Fruit fly (Drosophila melanogaster): ENCODE data around the gene fws.
A peak's percentile ranks its signal among the peaks of the same experiment; 100 is the strongest.

The fws gene

DNA sequence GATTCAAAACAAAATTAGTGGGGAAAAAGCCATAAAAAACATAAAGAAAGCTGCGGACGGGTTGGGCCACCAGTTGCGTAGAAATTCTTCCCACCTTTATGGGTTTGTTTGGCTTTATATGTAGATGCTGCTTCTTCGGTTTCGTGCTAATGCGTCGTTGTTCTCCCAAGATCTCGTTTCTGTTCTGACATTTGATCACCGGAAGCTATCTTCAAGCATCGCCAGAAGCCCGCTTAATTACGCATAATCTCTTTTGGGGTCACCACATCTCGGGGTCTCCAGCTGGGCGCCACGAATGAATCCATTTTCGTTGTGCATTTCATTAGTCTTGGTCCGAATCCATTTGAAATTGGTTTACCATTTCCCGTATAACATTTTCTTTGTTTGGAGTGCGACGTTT is 14.9 kb upstream of the fws start (continued):
- TF ChIP-seq dati (GFP tag; IDR thresholded peaks at IDR 0.05) (no peak), wdn (GFP tag; IDR thresholded peaks at IDR 0.05) (no peak), dpn (GFP tag; optimal IDR thresholded peaks at IDR 0.05) (no peak), gsb-n (tag; optimal IDR thresholded peaks at IDR 0.05) (peak; percentile 48), HLH4C (GFP tag; IDR thresholded peaks at IDR 0.05; ENCODE audit: partially characterized antibody) (no peak), Awh (GFP tag; IDR thresholded peaks at IDR 0.05) (peak; percentile 44; the same call in 1 of the 2 replicates), CG10462 (GFP tag; optimal IDR thresholded peaks at IDR 0.05) (no peak)

DNA sequence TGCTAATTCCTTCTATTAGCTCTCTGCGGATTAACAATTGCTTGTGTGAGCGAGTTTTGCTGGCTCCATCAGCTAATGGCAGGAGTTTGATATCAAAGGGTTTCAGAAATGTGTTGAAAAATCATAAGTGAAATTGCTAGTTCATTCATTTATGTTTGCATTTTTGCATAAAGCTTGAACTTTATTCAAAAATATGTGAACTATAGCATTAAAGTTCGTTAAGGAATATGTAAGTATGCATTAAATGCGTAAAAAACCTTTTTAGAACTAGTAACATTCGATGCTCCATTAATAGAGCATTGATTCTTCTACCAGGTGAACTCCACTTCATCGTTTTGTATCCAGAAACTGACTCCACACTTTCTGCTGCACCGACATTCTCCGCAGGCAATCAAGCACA is 11.9 kb upstream of the fws start:
- TF ChIP-seq dati (GFP tag; IDR thresholded peaks at IDR 0.05) (no peak), CG6175 (GFP tag; IDR thresholded peaks at IDR 0.05) (no peak), GATAe (GFP tag; conservative IDR thresholded peaks at IDR 0.05) (no peak)

DNA sequence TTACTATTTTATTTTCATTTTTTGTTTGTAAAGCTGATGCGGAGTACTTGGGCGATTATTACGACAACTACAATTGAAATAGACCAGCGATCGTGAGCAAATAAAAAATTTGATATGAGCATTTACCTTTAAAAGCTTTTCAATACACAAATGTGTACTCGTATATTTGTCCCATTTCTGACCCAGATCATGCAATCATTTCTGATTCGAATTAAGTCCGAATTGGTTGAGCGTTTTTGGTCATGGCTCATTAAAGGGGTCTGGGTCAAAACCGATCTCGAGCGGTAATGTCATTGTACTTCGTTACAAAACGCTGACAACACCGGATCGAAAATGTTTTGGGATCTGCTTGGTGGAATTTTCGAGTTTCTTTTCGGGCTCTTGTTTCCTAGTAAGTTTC is 5.4 kb upstream of the fws start, which contains the start of gene CG43220:
Gene CG43220 (plus strand): TSS at position 301 of the 400 bp plus-strand sequence.
- no peak for TF ChIP-seq Sox102F (GFP tag; optimal IDR thresholded peaks at IDR 0.05)
- no peak for TF ChIP-seq hth (optimal IDR thresholded peaks at IDR 0.05)
- TF ChIP-seq Optix (GFP tag; IDR thresholded peaks at IDR 0.05): no peak
- TF ChIP-seq schlank (tag; optimal IDR thresholded peaks at IDR 0.05): no peak
- TF ChIP-seq Scr (GFP tag; IDR thresholded peaks at IDR 0.05; ENCODE audit: partially characterized antibody): no peak
- TF ChIP-seq so (GFP tag; IDR thresholded peaks at IDR 0.05): no peak
- TF ChIP-seq otp (GFP tag; IDR thresholded peaks at IDR 0.05): no peak
- TF ChIP-seq CG12942 (GFP tag; optimal IDR thresholded peaks at IDR 0.05): no peak
- TF ChIP-seq fd102C (GFP tag; optimal IDR thresholded peaks at IDR 0.05): no peak
- TF ChIP-seq B-H2 (GFP tag; optimal IDR thresholded peaks at IDR 0.05): no peak
- no peak for TF ChIP-seq bab2 (GFP tag; optimal IDR thresholded peaks at IDR 0.05)
- TF ChIP-seq Ada2b (GFP tag; IDR thresholded peaks at IDR 0.05): no peak
- TF ChIP-seq Eip74EF (GFP tag; optimal IDR thresholded peaks at IDR 0.05): no peak
- TF ChIP-seq bbx (GFP tag; IDR thresholded peaks at IDR 0.05; ENCODE audit: partially characterized antibody): no peak
- no peak for TF ChIP-seq Aef1 (GFP tag; IDR thresholded peaks at IDR 0.05)
- TF ChIP-seq trem (tag; optimal IDR thresholded peaks at IDR 0.05): no peak
- TF ChIP-seq PHDP (tag; optimal IDR thresholded peaks at IDR 0.05): no peak
- TF ChIP-seq Hsf (GFP tag; optimal IDR thresholded peaks at IDR 0.05): no peak
- TF ChIP-seq en (GFP tag; optimal IDR thresholded peaks at IDR 0.05): no peak
- TF ChIP-seq CkIIα-i1 (GFP tag; IDR thresholded peaks at IDR 0.05): no peak

DNA sequence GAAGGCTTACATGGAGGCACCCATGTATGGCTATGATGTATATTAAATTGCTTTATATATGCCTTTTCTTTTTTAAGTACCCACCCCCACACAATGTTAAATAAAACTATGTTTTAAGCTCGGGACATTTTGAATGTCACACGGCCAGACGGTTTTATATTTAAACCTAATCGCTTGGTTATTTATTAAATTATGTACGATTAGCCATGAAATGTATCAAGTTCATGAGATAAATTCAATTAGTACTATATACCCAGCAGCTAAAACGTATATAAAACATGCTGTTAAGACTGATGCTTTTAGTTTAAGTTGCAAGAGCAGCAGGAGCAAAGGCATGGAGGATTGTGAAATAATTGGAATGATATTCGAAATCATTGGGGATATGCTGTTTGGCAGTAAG is 4.6 kb upstream of the fws start, which contains the start of the genes CG43221 and CG43645:
Gene CG43221 (plus strand): TSS at position 301 of the 400 bp plus-strand sequence.
Gene CG43645 (plus strand): TSS at position 301 of the 400 bp plus-strand sequence.
- TF ChIP-seq sens (GFP tag) (peak; percentile 4), CG18619 (GFP tag; optimal IDR thresholded peaks at IDR 0.05) (no peak), pum (GFP tag; optimal IDR thresholded peaks at IDR 0.05) (no peak)

DNA sequence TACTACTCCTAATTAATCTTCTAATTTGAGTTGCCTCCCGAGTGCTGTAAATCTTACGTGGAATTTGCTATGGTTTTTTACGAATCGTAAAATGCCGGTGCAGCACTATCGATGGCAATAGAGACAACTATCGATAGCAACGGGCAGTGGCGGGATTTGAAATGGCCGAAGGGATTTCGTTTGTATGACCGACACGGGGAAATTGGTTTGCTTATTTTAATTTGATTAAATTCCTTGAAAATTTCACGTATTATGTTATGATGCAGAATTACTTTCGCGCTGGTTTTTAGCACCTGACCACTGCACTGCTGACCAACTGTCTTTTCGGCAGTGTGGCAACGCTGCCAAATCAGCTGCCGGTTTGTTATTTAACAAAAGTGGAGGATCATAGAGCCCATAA is 3.3 kb upstream of the fws start, which contains the start of the genes GCS2beta and CG5131:
Gene GCS2beta (minus strand): TSS at position 134 of the 400 bp plus-strand sequence.
Gene CG5131 (plus strand): TSS at position 328 of the 400 bp plus-strand sequence.
- TF ChIP-seq fd96Cb (tag; optimal IDR thresholded peaks at IDR 0.05): peak; percentile 86
- TF ChIP-seq CG2116 (GFP tag; optimal IDR thresholded peaks at IDR 0.05): peak; percentile 90
- peak; percentile 95 for TF ChIP-seq lab (GFP tag; optimal IDR thresholded peaks at IDR 0.05)
- peak; percentile 91 for TF ChIP-seq seq (GFP tag; IDR thresholded peaks at IDR 0.05)
- TF ChIP-seq CG7357 (GFP tag; IDR thresholded peaks at IDR 0.05): peak; percentile 87
- TF ChIP-seq sc (optimal IDR thresholded peaks at IDR 0.05): no peak
- peak; percentile 72 for TF ChIP-seq sc (GFP tag; optimal IDR thresholded peaks at IDR 0.05)
- peak; percentile 71 for TF ChIP-seq CG3838 (GFP tag; optimal IDR thresholded peaks at IDR 0.05)
- TF ChIP-seq wdn (GFP tag; IDR thresholded peaks at IDR 0.05): peak; percentile 90
- TF ChIP-seq phol (tag; optimal IDR thresholded peaks at IDR 0.05): peak; percentile 95
- TF ChIP-seq CG13123 (GFP tag; optimal IDR thresholded peaks at IDR 0.05): peak; percentile 88
- peak; percentile 84 for TF ChIP-seq Gsc (GFP tag; IDR thresholded peaks at IDR 0.05)
- peak; percentile 96 for TF ChIP-seq Sry-δ (GFP tag; optimal IDR thresholded peaks at IDR 0.05)
- TF ChIP-seq cas (GFP tag; IDR thresholded peaks at IDR 0.05): peak; percentile 87
- TF ChIP-seq CG2678 (tag; optimal IDR thresholded peaks at IDR 0.05): peak; percentile 88
- TF ChIP-seq hth (optimal IDR thresholded peaks at IDR 0.05): no peak
- peak; percentile 89 for TF ChIP-seq tio (GFP tag; optimal IDR thresholded peaks at IDR 0.05)

Measured in whole organism, embryonic.